Fruit fly (Drosophila melanogaster) whole organism, prepupa: ENCODE results near the gene barc.

Experiments used
- CG4318 ChIP-seq: fragments of 200-800 bp; sonication (Bioruptor generic); optimal IDR thresholded peaks from 3 replicates; lab custom pipeline; 2017; ENCODE audit warnings: missing biosample characterization, mild to moderate bottlenecking, missing genetic modification characterization
- CG6808 ChIP-seq: fragments of 200-800 bp; sonication (Bioruptor generic); optimal IDR thresholded peaks from 3 replicates; lab custom pipeline; 2017; ENCODE audit warnings: missing biosample characterization, missing genetic modification characterization, mild to moderate bottlenecking, moderate library complexity, missing genetic modification reagents
- Ets21C ChIP-seq: fragments of 200-800 bp; sonication (Bioruptor generic); optimal IDR thresholded peaks from 3 replicates; lab custom pipeline; 2016; ENCODE audit warnings: missing biosample characterization, missing genetic modification characterization
- Hr38 ChIP-seq: sonication (Bioruptor generic); optimal IDR thresholded peaks from 2 replicates; lab custom pipeline; 2016; ENCODE audit warnings: missing biosample characterization, missing genetic modification characterization
- fd59A ChIP-seq: fragments of 200-800 bp; sonication (Bioruptor generic); optimal IDR thresholded peaks from 2 replicates; lab custom pipeline; 2017; ENCODE audit warnings: missing biosample characterization, mild to moderate bottlenecking, missing genetic modification characterization, missing genetic modification reagents
- svp ChIP-seq: fragments of 200-800 bp; sonication (Bioruptor generic); peaks from one replicate; lab custom pipeline; 2016; ENCODE audit warnings: missing biosample characterization, missing genetic modification characterization

barc gene

dm6 chr3L:21371230-21371629, 61.7 kb downstream of the barc start:
- no peak for TF ChIP-seq Hr38
- TF ChIP-seq CG4318: no peak
- TF ChIP-seq Ets21C: no peak
- TF ChIP-seq CG6808 (GFP tag; lab: Kevin White, UChicago): no peak
- no peak for TF ChIP-seq fd59A
- peak; percentile 2 for TF ChIP-seq svp (GFP tag; lab: Kevin White, UChicago)
